Fruit fly (Drosophila melanogaster): ENCODE data around the gene sNPF.

Gene sNPF

DNA sequence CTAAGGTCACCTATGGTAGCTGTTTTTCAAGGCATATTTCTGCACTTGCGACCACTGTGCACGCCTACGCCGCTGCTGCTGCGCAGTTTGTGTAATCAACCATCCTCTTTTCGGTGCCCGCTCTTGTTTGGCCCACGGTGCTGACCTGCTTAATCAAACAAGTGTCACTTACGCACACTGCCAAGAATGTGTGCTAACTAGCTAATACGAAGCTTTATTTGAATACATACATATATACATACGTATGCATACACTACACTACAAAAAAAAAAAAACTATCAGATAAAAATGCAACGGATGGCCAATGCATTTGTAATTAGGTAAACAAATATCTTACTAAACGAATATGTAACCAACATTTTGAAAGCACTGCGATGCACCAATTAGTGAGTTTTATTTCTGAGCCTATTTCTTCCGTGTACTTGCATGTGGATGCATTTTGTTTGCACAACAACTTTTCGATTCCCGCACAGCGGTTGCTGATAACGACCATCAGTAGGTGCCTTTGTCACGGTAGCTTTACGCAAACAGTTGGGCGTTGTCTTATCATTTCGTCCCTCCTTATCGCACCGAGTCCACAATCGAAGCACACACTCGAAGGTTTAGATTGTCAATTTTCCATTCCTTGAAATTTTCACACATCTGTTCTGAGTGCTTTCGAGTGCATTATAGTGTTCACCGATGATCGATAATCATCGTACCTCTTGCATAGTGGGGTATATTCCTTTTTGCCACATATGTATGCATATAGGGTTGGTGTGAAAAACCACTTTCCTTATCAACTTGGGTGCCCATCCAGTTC is 58.8 kb downstream of the sNPF start (continued):
- TF ChIP-seq CoRest (tag; optimal IDR thresholded peaks at IDR 0.05), result peak; percentile 83
- TF ChIP-seq C15 (GFP tag; IDR thresholded peaks at IDR 0.05), result peak; percentile 74
- TF ChIP-seq eve (GFP tag; optimal IDR thresholded peaks at IDR 0.05), result no peak
- peak; percentile 74 for TF ChIP-seq tx (GFP tag; optimal IDR thresholded peaks at IDR 0.05)
- TF ChIP-seq zfh2 (GFP tag; optimal IDR thresholded peaks at IDR 0.05), result no peak
- peak; percentile 71; the same call in 2 of the 3 replicates for TF ChIP-seq jigr1 (GFP tag; IDR thresholded peaks at IDR 0.05)
- no peak for TF ChIP-seq sc (optimal IDR thresholded peaks at IDR 0.05)
- TF ChIP-seq sc (GFP tag; optimal IDR thresholded peaks at IDR 0.05), result peak; percentile 81
- TF ChIP-seq hb (GFP tag; IDR thresholded peaks at IDR 0.05; ENCODE audit: partially characterized antibody), result 0 out of 3 replicates have a peak, but pooled peaks have one; percentile 57
- peak; percentile 71 for TF ChIP-seq zen (tag; optimal IDR thresholded peaks at IDR 0.05)
- peak; percentile 83 for TF ChIP-seq phol (tag; optimal IDR thresholded peaks at IDR 0.05)
- TF ChIP-seq vvl (GFP tag; IDR thresholded peaks at IDR 0.05), result peak; percentile 92
- peak; percentile 26 for TF ChIP-seq MESR4 (GFP tag; optimal IDR thresholded peaks at IDR 0.05)
- TF ChIP-seq Dfd (GFP tag; optimal IDR thresholded peaks at IDR 0.05), result no peak
- peak in 1 of 3 experiments; percentile 73 for TF ChIP-seq lola (GFP tag; optimal IDR thresholded peaks at IDR 0.05)
- TF ChIP-seq CG9797 (GFP tag; optimal IDR thresholded peaks at IDR 0.05), result peak; percentile 8
- TF ChIP-seq H15 (GFP tag; IDR thresholded peaks at IDR 0.05), result peak; percentile 89
- TF ChIP-seq CG12659 (GFP tag; optimal IDR thresholded peaks at IDR 0.05), result peak; percentile 77
- TF ChIP-seq CG18011 (GFP tag; optimal IDR thresholded peaks at IDR 0.05), result peak; percentile 60
- peak; percentile 88 for TF ChIP-seq CG11456 (GFP tag; IDR thresholded peaks at IDR 0.05)
- 0 out of 2 replicates have a peak, but pooled peaks have one; percentile 7 for TF ChIP-seq Lim3 (GFP tag; IDR thresholded peaks at IDR 0.05)
- TF ChIP-seq ato (GFP tag; IDR thresholded peaks at IDR 0.05; ENCODE audit: partially characterized antibody), result no peak
- TF ChIP-seq CG16813 (GFP tag; IDR thresholded peaks at IDR 0.05; ENCODE audit: partially characterized antibody), result no peak
- TF ChIP-seq Xbp1 (GFP tag; optimal IDR thresholded peaks at IDR 0.05), result peak; percentile 83
- no peak; the same call in 1 of the 2 replicates for TF ChIP-seq Dip2 (GFP tag; IDR thresholded peaks at IDR 0.05)
- no peak for TF ChIP-seq br (optimal IDR thresholded peaks at IDR 0.05)
- TF ChIP-seq MTF-1 (GFP tag; optimal IDR thresholded peaks at IDR 0.05; ENCODE audit: borderline replicate concordance), result peak; percentile 69
- peak; percentile 40 for TF ChIP-seq CTCF (GFP tag; optimal IDR thresholded peaks at IDR 0.05)
- TF ChIP-seq pb (GFP tag; optimal IDR thresholded peaks at IDR 0.05), result peak; percentile 62
- TF ChIP-seq Sry-δ (GFP tag; optimal IDR thresholded peaks at IDR 0.05), result peak; percentile 42
- TF ChIP-seq gt (GFP tag; IDR thresholded peaks at IDR 0.05), result peak; percentile 91
- TF ChIP-seq ind (GFP tag; optimal IDR thresholded peaks at IDR 0.05), result peak; percentile 74
- peak; percentile 75 for TF ChIP-seq CrebB (tag; optimal IDR thresholded peaks at IDR 0.05)
- TF ChIP-seq D (optimal IDR thresholded peaks at IDR 0.05), result no peak
- TF ChIP-seq D (GFP tag; optimal IDR thresholded peaks at IDR 0.05), result peak; percentile 83
- peak; percentile 89 for TF ChIP-seq corto (GFP tag; optimal IDR thresholded peaks at IDR 0.05)
- TF ChIP-seq Fer2 (tag; optimal IDR thresholded peaks at IDR 0.05), result peak; percentile 1
- peak; percentile 70 for TF ChIP-seq CG2202 (tag; optimal IDR thresholded peaks at IDR 0.05)
- peak; percentile 55 for TF ChIP-seq Lhr (GFP tag; optimal IDR thresholded peaks at IDR 0.05)
- TF ChIP-seq CG11093 (GFP tag; IDR thresholded peaks at IDR 0.05), result peak; percentile 84
- 0 out of 2 replicates have a peak, but pooled peaks have one; percentile 53 for TF ChIP-seq bbx (GFP tag; IDR thresholded peaks at IDR 0.05; ENCODE audit: partially characterized antibody)
- peak; percentile 64; the same call in 1 of the 3 replicates for TF ChIP-seq z (GFP tag; IDR thresholded peaks at IDR 0.05)
- peak; percentile 8 to 19 for TF ChIP-seq insv (GFP tag; optimal IDR thresholded peaks at IDR 0.05)
- peak; percentile 63 for TF ChIP-seq eyg (GFP tag; optimal IDR thresholded peaks at IDR 0.05)
- peak; percentile 63 for TF ChIP-seq Jarid2 (GFP tag; optimal IDR thresholded peaks at IDR 0.05)
- TF ChIP-seq Abd-B (GFP tag; optimal IDR thresholded peaks at IDR 0.05), result peak; percentile 37
- TF ChIP-seq slou (GFP tag; optimal IDR thresholded peaks at IDR 0.05), result no peak
- peak; percentile 90 for TF ChIP-seq CG10366 (GFP tag; IDR thresholded peaks at IDR 0.05)
- peak; percentile 86 for TF ChIP-seq HHEX (GFP tag; optimal IDR thresholded peaks at IDR 0.05)

All from whole organism, embryonic.